Worm (Caenorhabditis elegans): ENCODE measurements around the gene zig-5.

- TF ChIP-seq lin-13 (tag; optimal IDR thresholded peaks at IDR 0.05), result no peak
- no peak for TF ChIP-seq elt-1 (tag; optimal IDR thresholded peaks at IDR 0.05; ENCODE audit: borderline replicate concordance, insufficient read depth)
- TF ChIP-seq pha-4 (tag; optimal IDR thresholded peaks at IDR 0.05), result no peak
- no peak for TF ChIP-seq nhr-76 (tag; optimal IDR thresholded peaks at IDR 0.05)
- no peak for TF ChIP-seq ceh-39 (tag; optimal IDR thresholded peaks at IDR 0.05)
These were observed 31.8 kb downstream of the zig-5 start for ce11 chrIII:10921474-10921873.

Measured in whole organism, mixed stage, embryonic.